Worm (Caenorhabditis elegans) whole organism, L3 larva: ENCODE results near the gene T07D3.2.

Source experiments
- ZK546.5 ChIP-seq: sonication (generic microtip); optimal IDR thresholded peaks from 2 replicates; lab custom pipeline; 2017; ENCODE audit warnings: missing biosample characterization, missing genetic modification characterization
- aly-2 ChIP-seq: fragments of 150-350 bp; optimal IDR thresholded peaks from 2 replicates; lab custom pipeline; 2014; ENCODE audit warnings: missing biosample characterization, missing genetic modification characterization
- ama-1 ChIP-seq: fragments of 150-350 bp; optimal IDR thresholded peaks from 2 replicates; lab custom pipeline; 2018
- ceh-16 ChIP-seq: sonication (generic microtip); optimal IDR thresholded peaks from 2 replicates; lab custom pipeline; 2017; ENCODE audit warnings: missing biosample characterization, missing genetic modification characterization
- ceh-28 ChIP-seq: fragments of 150-350 bp; optimal IDR thresholded peaks from 2 replicates; lab custom pipeline; 2014; ENCODE audit warnings: missing biosample characterization, missing genetic modification reagents, missing genetic modification characterization
- ceh-82 ChIP-seq: fragments of 150-350 bp; optimal IDR thresholded peaks from 2 replicates; lab custom pipeline; 2014; ENCODE audit warnings: missing biosample characterization, missing genetic modification characterization
- daf-12 ChIP-seq: fragments of 150-350 bp; optimal IDR thresholded peaks from 2 replicates; lab custom pipeline; 2014; ENCODE audit warnings: missing biosample characterization, missing genetic modification reagents, missing genetic modification characterization
- egl-5 ChIP-seq: fragments of 150-350 bp; optimal IDR thresholded peaks from 2 replicates; lab custom pipeline; 2017; ENCODE audit warnings: missing biosample characterization, missing genetic modification reagents, missing genetic modification characterization, inconsistent platforms
- elt-1 ChIP-seq: fragments of 150-350 bp; optimal IDR thresholded peaks from 2 replicates; lab custom pipeline; 2014; ENCODE audit warnings: missing biosample characterization, missing genetic modification characterization
- elt-2 ChIP-seq: sonication (generic microtip); optimal IDR thresholded peaks from 2 replicates; lab custom pipeline; 2016; ENCODE audit warnings: missing genetic modification reagents, mild to moderate bottlenecking, missing genetic modification characterization, missing compliant biosample characterization
- elt-3 ChIP-seq, 3 experiments: fragments of 150-350 bp in 1 of 3; sonication (generic microtip) in 2 of 3; optimal IDR thresholded peaks; 2 replicates in 2 of 3; 4 replicates in 1 of 3; lab custom pipeline; 2014 to 2017; ENCODE audit warnings: missing biosample characterization in 3 of 3, missing genetic modification characterization in 3 of 3
- eor-1 ChIP-seq, 2 experiments: fragments of 150-350 bp; optimal IDR thresholded peaks; 2 replicates each; lab custom pipeline; 2014 to 2018; ENCODE audit warnings: missing biosample characterization in 2 of 2, missing genetic modification characterization in 2 of 2
- fkh-10 ChIP-seq: sonication (generic microtip); optimal IDR thresholded peaks from 2 replicates; lab custom pipeline; 2017; ENCODE audit warnings: missing biosample characterization, missing genetic modification reagents, missing genetic modification characterization
- fkh-2 ChIP-seq: fragments of 150-350 bp; optimal IDR thresholded peaks from 2 replicates; lab custom pipeline; 2014; ENCODE audit warnings: missing biosample characterization, missing genetic modification reagents, missing genetic modification characterization
- hmg-11 ChIP-seq: sonication (generic microtip); optimal IDR thresholded peaks from 2 replicates; lab custom pipeline; 2016; ENCODE audit warnings: missing genetic modification characterization, missing compliant biosample characterization
- mdl-1 ChIP-seq: fragments of 150-350 bp; optimal IDR thresholded peaks from 2 replicates; lab custom pipeline; 2014; ENCODE audit warnings: missing biosample characterization, missing genetic modification characterization
- mml-1 ChIP-seq: fragments of 150-350 bp; sonication (generic microtip); optimal IDR thresholded peaks from 3 replicates; lab custom pipeline; 2014; ENCODE audit warnings: missing biosample characterization, missing genetic modification characterization
- nfya-1 ChIP-seq: sonication (generic microtip); optimal IDR thresholded peaks from 2 replicates; lab custom pipeline; 2017; ENCODE audit warnings: missing genetic modification characterization, mild to moderate bottlenecking, missing compliant biosample characterization, antibody characterized with exemption, moderate library complexity; ENCODE audit not compliant: insufficient read depth
- nhr-11 ChIP-seq: fragments of 150-350 bp; optimal IDR thresholded peaks from 2 replicates; lab custom pipeline; 2014; ENCODE audit warnings: missing biosample characterization, missing genetic modification characterization
- nhr-12 ChIP-seq: fragments of 150-350 bp; optimal IDR thresholded peaks from 2 replicates; lab custom pipeline; 2014; ENCODE audit warnings: missing biosample characterization, missing genetic modification characterization
- nhr-23 ChIP-seq: fragments of 150-350 bp; optimal IDR thresholded peaks from 2 replicates; lab custom pipeline; 2014; ENCODE audit warnings: missing biosample characterization, missing genetic modification reagents, missing genetic modification characterization
- nhr-237 ChIP-seq: fragments of 150-350 bp; optimal IDR thresholded peaks from 2 replicates; lab custom pipeline; 2014; ENCODE audit warnings: missing biosample characterization, missing genetic modification characterization
- nhr-25 ChIP-seq: sonication (generic microtip); optimal IDR thresholded peaks from 2 replicates; lab custom pipeline; 2017; ENCODE audit warnings: missing biosample characterization, missing genetic modification characterization
- nhr-28 ChIP-seq: fragments of 150-350 bp; optimal IDR thresholded peaks from 2 replicates; lab custom pipeline; 2014; ENCODE audit warnings: missing biosample characterization, missing genetic modification characterization
- nhr-43 ChIP-seq: sonication (generic microtip); optimal IDR thresholded peaks from 2 replicates; lab custom pipeline; 2016; ENCODE audit warnings: mild to moderate bottlenecking, missing genetic modification characterization, missing compliant biosample characterization; ENCODE audit not compliant: poor library complexity, severe bottlenecking
- nhr-67 ChIP-seq: fragments of 150-350 bp; optimal IDR thresholded peaks from 2 replicates; lab custom pipeline; 2014; ENCODE audit warnings: missing biosample characterization, missing genetic modification characterization
- nhr-76 ChIP-seq: fragments of 150-350 bp; sonication (generic microtip); optimal IDR thresholded peaks from 5 replicates; lab custom pipeline; 2014; ENCODE audit warnings: missing biosample characterization, missing genetic modification characterization
- nhr-77 ChIP-seq: fragments of 150-350 bp; optimal IDR thresholded peaks from 2 replicates; lab custom pipeline; 2014; ENCODE audit warnings: missing biosample characterization, missing genetic modification characterization
- pha-4 ChIP-seq: fragments of 150-350 bp; optimal IDR thresholded peaks from 2 replicates; lab custom pipeline; 2014; ENCODE audit warnings: missing biosample characterization, missing genetic modification reagents, missing genetic modification characterization
- pqm-1 ChIP-seq: fragments of 150-350 bp; optimal IDR thresholded peaks from 2 replicates; lab custom pipeline; 2017; ENCODE audit warnings: missing biosample characterization, missing genetic modification characterization, inconsistent platforms
- snpc-4 ChIP-seq: fragments of 150-350 bp; optimal IDR thresholded peaks from 2 replicates; lab custom pipeline; 2014; ENCODE audit warnings: missing biosample characterization, missing genetic modification characterization
- tbx-2 ChIP-seq: sonication (generic microtip); optimal IDR thresholded peaks from 2 replicates; lab custom pipeline; 2016; ENCODE audit warnings: mild to moderate bottlenecking, missing genetic modification characterization, missing compliant biosample characterization
- unc-39 ChIP-seq: sonication (generic microtip); optimal IDR thresholded peaks from 4 replicates; lab custom pipeline; 2017; ENCODE audit warnings: missing biosample characterization, missing genetic modification characterization
- unc-62 ChIP-seq: fragments of 150-350 bp; sonication (generic microtip); optimal IDR thresholded peaks from 4 replicates; lab custom pipeline; 2014; ENCODE audit warnings: missing biosample characterization, missing genetic modification reagents, missing genetic modification characterization
- zag-1 ChIP-seq: fragments of 150-350 bp; optimal IDR thresholded peaks from 2 replicates; lab custom pipeline; 2014; ENCODE audit warnings: missing biosample characterization, missing genetic modification characterization
- ztf-11 ChIP-seq: fragments of 150-350 bp; optimal IDR thresholded peaks from 2 replicates; lab custom pipeline; 2014; ENCODE audit warnings: missing biosample characterization, missing genetic modification characterization

The T07D3.2 gene

ce11 chrII:901632-902031 is at the start of gene T07D3.2:
Gene T07D3.2, plus strand, starts transcription at chrII:901932.
- TF ChIP-seq ZK546.5 (tag; lab: Kevin White, UChicago): no peak
- no peak for TF ChIP-seq ceh-28 (tag; lab: Kevin White, UChicago)
- no peak for TF ChIP-seq hmg-11 (tag; lab: Kevin White, UChicago)
- no peak for TF ChIP-seq aly-2 (tag; lab: Kevin White, UChicago)
- no peak for TF ChIP-seq unc-62 (GFP tag; lab: Kevin White, UChicago)
- no peak for TF ChIP-seq pha-4 (tag; lab: Kevin White, UChicago)
- TF ChIP-seq nhr-11: no peak
- TF ChIP-seq nhr-77: no peak
- TF ChIP-seq fkh-2 (tag; lab: Kevin White, UChicago): no peak
- TF ChIP-seq ama-1 (lab: Kevin White, UChicago): no peak
- TF ChIP-seq daf-12 (tag; lab: Kevin White, UChicago): no peak
- no peak for TF ChIP-seq nhr-237
- no peak for TF ChIP-seq nhr-67 (tag; lab: Kevin White, UChicago)
- TF ChIP-seq nhr-25 (tag; lab: Kevin White, UChicago): no peak
- no peak for TF ChIP-seq elt-2 (tag; lab: Kevin White, UChicago)
- TF ChIP-seq elt-1 (tag; lab: Kevin White, UChicago): no peak
- TF ChIP-seq nhr-76 (tag; lab: Kevin White, UChicago): no peak
- TF ChIP-seq ztf-11: no peak
- no peak for TF ChIP-seq nhr-12 (tag; lab: Kevin White, UChicago)

- TF ChIP-seq pqm-1 (no peak), hmg-11 (tag; lab: Kevin White, UChicago) (no peak), fkh-10 (GFP tag; lab: Kevin White, UChicago) (no peak), snpc-4 (tag; lab: Kevin White, UChicago) (no peak), nhr-28 (no peak), ztf-11 (no peak), ZK546.5 (tag; lab: Kevin White, UChicago) (no peak), eor-1 (tag; optimal IDR thresholded peaks at IDR 0.05; lab: Kevin White, UChicago) (no peak), fkh-2 (tag; lab: Kevin White, UChicago) (no peak), nhr-43 (no peak), unc-62 (GFP tag; lab: Kevin White, UChicago) (no peak), zag-1 (tag; lab: Kevin White, UChicago) (no peak), nhr-77 (no peak), mdl-1 (tag; lab: Kevin White, UChicago) (no peak), elt-3 (tag; optimal IDR thresholded peaks at IDR 0.05; lab: Kevin White, UChicago) (no peak)
- TF ChIP-seq, all 47 proteins: peak for 0
Measured at ce11 chrII:861564-861963, 40.2 kb upstream of the T07D3.2 start, which contains the start of gene Y46B2A.4. Gene Y46B2A.4, plus strand, starts transcription at chrII:861864.

- TF ChIP-seq unc-39 (tag; lab: Kevin White, UChicago) (no peak), fkh-10 (GFP tag; lab: Kevin White, UChicago) (no peak), nfya-1 (tag; lab: Kevin White, UChicago) (no peak), nhr-12 (tag; lab: Kevin White, UChicago) (no peak), ceh-16 (tag; lab: Kevin White, UChicago) (no peak), nhr-23 (tag; lab: Kevin White, UChicago) (no peak), mdl-1 (tag; lab: Kevin White, UChicago) (no peak), snpc-4 (tag; lab: Kevin White, UChicago) (no peak), daf-12 (tag; lab: Kevin White, UChicago) (no peak), mml-1 (tag; lab: Kevin White, UChicago) (no peak)
Measured at ce11 chrII:866801-867200, 34.9 kb upstream of the T07D3.2 start, which contains the start of gene Y46B2A.3. Gene Y46B2A.3, minus strand, starts transcription at chrII:866901.

- TF ChIP-seq egl-5 (tag; lab: Kevin White, UChicago) (no peak), eor-1 (tag; optimal IDR thresholded peaks at IDR 0.05; lab: Kevin White, UChicago) (no peak), elt-1 (tag; lab: Kevin White, UChicago) (no peak), nhr-28 (no peak), elt-2 (tag; lab: Kevin White, UChicago) (no peak), ama-1 (lab: Kevin White, UChicago) (no peak), ztf-11 (no peak), mml-1 (tag; lab: Kevin White, UChicago) (no peak), tbx-2 (tag; lab: Kevin White, UChicago) (no peak), nhr-76 (tag; lab: Kevin White, UChicago) (no peak), nfya-1 (tag; lab: Kevin White, UChicago) (no peak), ceh-82 (no peak), pqm-1 (no peak), pha-4 (tag; lab: Kevin White, UChicago) (no peak), unc-62 (GFP tag; lab: Kevin White, UChicago) (no peak), nhr-23 (tag; lab: Kevin White, UChicago) (no peak)
Measured at ce11 chrII:868240-868864, 33.4 kb upstream of the T07D3.2 start, which contains the start of gene fbxc-51. Gene fbxc-51, plus strand, starts transcription at chrII:868814.
